Fruit fly (Drosophila melanogaster) whole organism, pupa: ENCODE measurements around the gene CG34293.

Source experiments
- CG10348 ChIP-seq: fragments of 200-800 bp; sonication (Bioruptor generic); IDR thresholded peaks from 2 replicates; pipeline ENCODE4 v1.3.6; 2022; ENCODE audit warnings: missing biosample characterization, missing genetic modification characterization
- CG14655 ChIP-seq: fragments of 200-800 bp; sonication (Bioruptor generic); optimal IDR thresholded peaks from 3 replicates; lab custom pipeline; 2017; ENCODE audit warnings: mild to moderate bottlenecking, missing biosample characterization, missing genetic modification reagents, missing genetic modification characterization
- CG17806 ChIP-seq: fragments of 200-800 bp; sonication (Bioruptor generic); optimal IDR thresholded peaks from 2 replicates; lab custom pipeline; 2018; ENCODE audit warnings: missing biosample characterization, mild to moderate bottlenecking, missing genetic modification characterization, moderate library complexity
- CG4496 ChIP-seq: fragments of 200-800 bp; sonication (Bioruptor generic); IDR thresholded peaks from 3 replicates; pipeline ENCODE4 v1.3.6; 2022; ENCODE audit warnings: missing biosample characterization, missing genetic modification characterization
- D1 ChIP-seq: fragments of 200-800 bp; sonication (Bioruptor generic); optimal IDR thresholded peaks from 2 replicates; lab custom pipeline; 2018; ENCODE audit warnings: missing biosample characterization, mild to moderate bottlenecking, missing genetic modification characterization, moderate library complexity
- EcR ChIP-seq: fragments of 200-800 bp; sonication (Bioruptor generic); optimal IDR thresholded peaks from 3 replicates; lab custom pipeline; 2019; ENCODE audit warnings: missing biosample characterization, missing genetic modification characterization, mild to moderate bottlenecking, moderate library complexity, missing genetic modification reagents
- Pif1A ChIP-seq: fragments of 200-800 bp; sonication (Bioruptor generic); optimal IDR thresholded peaks from 3 replicates; lab custom pipeline; 2016; ENCODE audit warnings: missing biosample characterization, missing genetic modification characterization
- Pif1B ChIP-seq: fragments of 200-800 bp; sonication (Bioruptor generic); optimal IDR thresholded peaks from 3 replicates; lab custom pipeline; 2016; ENCODE audit warnings: missing biosample characterization, missing genetic modification characterization
- fd96Ca ChIP-seq: fragments of 200-800 bp; sonication (Bioruptor generic); IDR thresholded peaks from 3 replicates; pipeline ENCODE4 v1.3.6; 2022; ENCODE audit warnings: missing biosample characterization, missing genetic modification characterization
- gl ChIP-seq: fragments of 200-800 bp; sonication (Bioruptor generic); optimal IDR thresholded peaks from 2 replicates; lab custom pipeline; 2018; ENCODE audit warnings: missing biosample characterization, mild to moderate bottlenecking, missing genetic modification characterization

DNA sequence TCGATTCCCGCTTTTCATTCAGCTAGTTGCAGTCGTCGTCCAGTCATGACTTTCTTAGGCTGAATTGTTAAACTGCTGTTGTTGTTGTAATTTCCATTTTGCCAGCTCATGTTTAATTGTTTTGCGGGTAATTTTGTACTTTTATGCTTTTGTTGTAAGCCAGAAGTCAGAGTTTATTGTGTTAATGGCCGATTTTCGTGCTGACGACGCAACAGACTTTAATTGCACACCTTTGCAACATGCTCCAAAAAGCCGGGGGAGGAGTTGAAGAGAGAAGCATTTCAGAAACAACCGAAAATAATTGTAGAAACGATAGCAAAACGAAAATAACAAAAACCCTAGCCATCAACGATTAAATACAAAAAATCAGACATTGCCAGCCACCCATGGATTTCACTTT is 26.7 kb downstream of the CG34293 start:
- TF ChIP-seq D1 (tag; lab: Kevin White, UChicago) = no peak
- TF ChIP-seq CG4496 (GFP tag; lab: Robert Waterston, UW) = no peak
- no peak for TF ChIP-seq CG14655
- no peak for TF ChIP-seq Pif1A (GFP tag; lab: Kevin White, UChicago)
- TF ChIP-seq gl (tag; lab: Kevin White, UChicago) = no peak
- TF ChIP-seq CG17806 (tag; lab: Kevin White, UChicago) = no peak
- TF ChIP-seq CG10348 = no peak
- TF ChIP-seq fd96Ca (GFP tag; lab: Robert Waterston, UW) = no peak
- no peak for TF ChIP-seq Pif1B (GFP tag; lab: Kevin White, UChicago)
- no peak for TF ChIP-seq EcR (GFP tag; lab: Kevin White, UChicago)
